Fruit fly (Drosophila melanogaster) whole organism, embryonic: ENCODE results near the gene CG14154.

ENCODE experiments used
- ATbp ChIP-seq: fragments of 200-800 bp; sonication (Bioruptor generic); optimal IDR thresholded peaks from 2 replicates; lab custom pipeline; 2017; ENCODE audit warnings: missing biosample characterization, mild to moderate bottlenecking, missing genetic modification characterization, missing genetic modification reagents
- Aef1 ChIP-seq: fragments of 200-800 bp; sonication (Bioruptor generic); IDR thresholded peaks from 3 replicates; pipeline ENCODE4 v1.3.6; 2022; ENCODE audit warnings: missing biosample characterization, missing genetic modification characterization
- Atf6 ChIP-seq: fragments of 200-800 bp; sonication (Bioruptor generic); IDR thresholded peaks from 2 replicates; pipeline ENCODE4 v1.3.6; 2022; ENCODE audit warnings: missing biosample characterization, missing genetic modification characterization
- Blimp-1 ChIP-seq: fragments of 200-800 bp; sonication (Bioruptor generic); optimal IDR thresholded peaks from 3 replicates; lab custom pipeline; 2018; ENCODE audit warnings: missing biosample characterization, missing genetic modification characterization, mild to moderate bottlenecking, moderate library complexity, missing genetic modification reagents
- C15 ChIP-seq: fragments of 200-800 bp; sonication (Bioruptor generic); IDR thresholded peaks from 3 replicates; pipeline ENCODE4 v1.3.6; 2022; ENCODE audit warnings: missing biosample characterization, missing genetic modification characterization
- CG12942 ChIP-seq: fragments of 200-800 bp; sonication (Bioruptor generic); optimal IDR thresholded peaks from 3 replicates; lab custom pipeline; 2016; ENCODE audit warnings: missing biosample characterization, missing genetic modification characterization
- CG15073 ChIP-seq: fragments of 200-800 bp; sonication (Bioruptor generic); optimal IDR thresholded peaks from 2 replicates; lab custom pipeline; 2016; ENCODE audit warnings: missing biosample characterization, missing genetic modification characterization
- CG15514 ChIP-seq: fragments of 200-800 bp; sonication (Bioruptor generic); optimal IDR thresholded peaks from 3 replicates; lab custom pipeline; 2017; ENCODE audit warnings: missing biosample characterization, missing genetic modification characterization, mild to moderate bottlenecking, moderate library complexity, missing genetic modification reagents
- CG1832 ChIP-seq: fragments of 200-800 bp; sonication (Bioruptor generic); optimal IDR thresholded peaks from 2 replicates; lab custom pipeline; 2017; ENCODE audit warnings: missing biosample characterization, mild to moderate bottlenecking, missing genetic modification characterization, inconsistent platforms
- CG2199 ChIP-seq: fragments of 200-800 bp; sonication (Bioruptor generic); IDR thresholded peaks from 3 replicates; pipeline ENCODE4 v1.3.6; 2022; ENCODE audit warnings: missing biosample characterization, missing genetic modification characterization
- CG3838 ChIP-seq: fragments of 200-800 bp; sonication (Bioruptor generic); optimal IDR thresholded peaks from 3 replicates; lab custom pipeline; 2016; ENCODE audit warnings: missing biosample characterization, missing genetic modification characterization
- CG4617 ChIP-seq: fragments of 200-800 bp; sonication (Bioruptor generic); optimal IDR thresholded peaks from 3 replicates; lab custom pipeline; 2016; ENCODE audit warnings: missing biosample characterization, missing genetic modification characterization, borderline replicate concordance
- CG5180 ChIP-seq: fragments of 200-800 bp; sonication (Bioruptor generic); optimal IDR thresholded peaks from 3 replicates; lab custom pipeline; 2017; ENCODE audit warnings: missing biosample characterization, missing genetic modification characterization, mild to moderate bottlenecking, moderate library complexity, missing genetic modification reagents
- CG6765 ChIP-seq: fragments of 200-800 bp; sonication (Bioruptor generic); optimal IDR thresholded peaks from 3 replicates; lab custom pipeline; 2017; ENCODE audit warnings: missing biosample characterization, mild to moderate bottlenecking, missing genetic modification characterization
- CG7987 ChIP-seq: fragments of 200-800 bp; sonication (Bioruptor generic); optimal IDR thresholded peaks from 2 replicates; lab custom pipeline; 2018; ENCODE audit warnings: missing biosample characterization, mild to moderate bottlenecking, missing genetic modification characterization, moderate library complexity
- CG8290 ChIP-seq, 3 experiments: fragments of 200-800 bp; sonication (Bioruptor generic); optimal IDR thresholded peaks; 2 replicates each; lab custom pipeline; 2016 to 2019; ENCODE audit warnings: missing biosample characterization in 3 of 3, missing genetic modification characterization in 3 of 3, mild to moderate bottlenecking in 2 of 3, moderate library complexity in 1 of 3
- CHES-1-like ChIP-seq: fragments of 200-800 bp; sonication (Bioruptor generic); optimal IDR thresholded peaks from 2 replicates; lab custom pipeline; 2016; ENCODE audit warnings: missing biosample characterization, missing genetic modification characterization
- Dbx ChIP-seq: fragments of 200-800 bp; sonication (Bioruptor generic); IDR thresholded peaks from 3 replicates; pipeline ENCODE4 v1.3.6; 2022; ENCODE audit warnings: missing biosample characterization, missing genetic modification characterization
- Dll ChIP-seq: fragments of 200-800 bp; sonication (Bioruptor generic); IDR thresholded peaks from 4 replicates; pipeline ENCODE4 v1.3.6; 2022; ENCODE audit warnings: missing biosample characterization, missing genetic modification characterization; ENCODE audit not compliant: partially characterized antibody
- Doc3 ChIP-seq: fragments of 200-800 bp; sonication (Bioruptor generic); IDR thresholded peaks from 3 replicates; pipeline ENCODE4 v1.3.6; 2022; ENCODE audit warnings: missing biosample characterization, missing genetic modification characterization; ENCODE audit not compliant: partially characterized antibody
- Eip74EF ChIP-seq, 2 experiments: fragments of 200-800 bp in 1 of 2; fragments of >200 bp in 1 of 2; sonication (Bioruptor generic) in 1 of 2; optimal IDR thresholded peaks; 2 replicates each; lab custom pipeline; 2017 to 2019; ENCODE audit warnings: missing biosample characterization in 2 of 2, missing genetic modification characterization in 2 of 2, mild to moderate bottlenecking in 1 of 2, moderate library complexity in 1 of 2
- Fer3 ChIP-seq: fragments of 200-800 bp; sonication (Bioruptor generic); optimal IDR thresholded peaks from 2 replicates; lab custom pipeline; 2018; ENCODE audit warnings: missing biosample characterization, mild to moderate bottlenecking, missing genetic modification characterization, moderate library complexity
- Med ChIP-seq: fragments of 200-800 bp; sonication (Bioruptor generic); peaks from one replicate; lab custom pipeline; 2016; ENCODE audit warnings: missing biosample characterization, missing genetic modification characterization, mild to moderate bottlenecking, inconsistent platforms, moderate library complexity
- NC2α ChIP-seq: fragments of 200-800 bp; sonication (Bioruptor generic); optimal IDR thresholded peaks from 2 replicates; lab custom pipeline; 2016; ENCODE audit warnings: missing biosample characterization, missing genetic modification characterization
- NFAT ChIP-seq: fragments of 200-800 bp; sonication (Bioruptor generic); IDR thresholded peaks from 2 replicates; pipeline ENCODE4 v1.3.6; 2022; ENCODE audit warnings: missing biosample characterization, missing genetic modification characterization
- Opbp ChIP-seq: fragments of 200-800 bp; sonication (Bioruptor generic); IDR thresholded peaks from 3 replicates; pipeline ENCODE4 v1.3.6; 2022; ENCODE audit warnings: missing biosample characterization, missing genetic modification characterization; ENCODE audit not compliant: partially characterized antibody
- bbx ChIP-seq: fragments of 200-800 bp; sonication (Bioruptor generic); IDR thresholded peaks from 2 replicates; pipeline ENCODE4 v1.3.6; 2022; ENCODE audit warnings: missing biosample characterization, missing genetic modification characterization; ENCODE audit not compliant: partially characterized antibody
- chinmo ChIP-seq: fragments of 200-800 bp; sonication (Bioruptor generic); IDR thresholded peaks from 4 replicates; pipeline ENCODE4 v1.3.6; 2022; ENCODE audit warnings: missing biosample characterization, missing genetic modification characterization; ENCODE audit not compliant: partially characterized antibody
- crp ChIP-seq, 2 experiments: fragments of 200-800 bp; sonication (Bioruptor generic); optimal IDR thresholded peaks; 2 replicates in 1 of 2; 3 replicates in 1 of 2; lab custom pipeline; 2017; ENCODE audit warnings: missing biosample characterization in 2 of 2, missing genetic modification characterization in 2 of 2, mild to moderate bottlenecking in 1 of 2, moderate library complexity in 1 of 2
- da ChIP-seq: fragments of 200-800 bp; sonication (Bioruptor generic); optimal IDR thresholded peaks from 2 replicates; lab custom pipeline; 2016; ENCODE audit warnings: missing biosample characterization, missing genetic modification characterization
- dati ChIP-seq: fragments of 200-800 bp; sonication (Bioruptor generic); IDR thresholded peaks from 2 replicates; pipeline ENCODE4 v1.3.6; 2022; ENCODE audit warnings: missing biosample characterization, missing genetic modification characterization
- disco-r ChIP-seq: fragments of 200-800 bp; sonication (Bioruptor generic); optimal IDR thresholded peaks from 2 replicates; lab custom pipeline; 2016; ENCODE audit warnings: missing biosample characterization, missing genetic modification characterization
- dm ChIP-seq: fragments of 200-800 bp; sonication (Bioruptor generic); optimal IDR thresholded peaks from 3 replicates; lab custom pipeline; 2016; ENCODE audit warnings: missing biosample characterization, missing genetic modification characterization
- en ChIP-seq: fragments of 200-800 bp; sonication (Bioruptor generic); optimal IDR thresholded peaks from 2 replicates; lab custom pipeline; 2016; ENCODE audit warnings: missing biosample characterization, missing genetic modification characterization
- gfzf ChIP-seq: fragments of 200-800 bp; sonication (Bioruptor generic); optimal IDR thresholded peaks from 2 replicates; lab custom pipeline; 2016; ENCODE audit warnings: missing biosample characterization, mild to moderate bottlenecking, missing genetic modification characterization, moderate library complexity
- h ChIP-seq: fragments of >200 bp; optimal IDR thresholded peaks from 2 replicates; lab custom pipeline; 2017
- hb ChIP-seq: fragments of 200-800 bp; sonication (Bioruptor generic); IDR thresholded peaks from 3 replicates; pipeline ENCODE4 v1.3.6; 2022; ENCODE audit warnings: missing biosample characterization, missing genetic modification characterization; ENCODE audit not compliant: partially characterized antibody
- her ChIP-seq: fragments of 200-800 bp; sonication (Bioruptor generic); optimal IDR thresholded peaks from 2 replicates; lab custom pipeline; 2016; ENCODE audit warnings: missing biosample characterization, missing genetic modification characterization
- nmo ChIP-seq: fragments of 200-800 bp; sonication (Bioruptor generic); optimal IDR thresholded peaks from 2 replicates; lab custom pipeline; 2018; ENCODE audit warnings: missing biosample characterization, mild to moderate bottlenecking, missing genetic modification characterization, moderate library complexity
- onecut ChIP-seq: fragments of 200-800 bp; sonication (Bioruptor generic); IDR thresholded peaks from 2 replicates; pipeline ENCODE4 v1.3.6; 2022; ENCODE audit warnings: missing biosample characterization, missing genetic modification characterization
- otp ChIP-seq: fragments of 200-800 bp; sonication (Bioruptor generic); IDR thresholded peaks from 3 replicates; pipeline ENCODE4, ENCODE4 v1.3.6; 2022; ENCODE audit warnings: missing biosample characterization, missing genetic modification characterization
- tll ChIP-seq, 2 experiments: fragments of 200-800 bp in 1 of 2; fragments of >200 bp in 1 of 2; sonication (Bioruptor generic) in 1 of 2; optimal IDR thresholded peaks; 2 replicates each; lab custom pipeline; 2017 to 2019; ENCODE audit warnings: missing biosample characterization in 2 of 2, missing genetic modification characterization in 2 of 2, mild to moderate bottlenecking in 1 of 2, moderate library complexity in 1 of 2
- trem ChIP-seq: fragments of 200-800 bp; optimal IDR thresholded peaks from 3 replicates; lab custom pipeline; 2019; ENCODE audit warnings: missing biosample characterization, mild to moderate bottlenecking, missing genetic modification characterization, moderate library complexity
- ttk ChIP-seq: fragments of 200-800 bp; sonication (Bioruptor generic); IDR thresholded peaks from 2 replicates; pipeline ENCODE4 v2.1.2; 2022; ENCODE audit warnings: missing biosample characterization, missing genetic modification characterization

CG14154 gene

dm6 chr3L:10674940-10675339 lies 33.3 kb downstream of the CG14154 start (continued):
- no peak for TF ChIP-seq her
- TF ChIP-seq CG3838 (GFP tag; lab: Kevin White, UChicago) = no peak
- TF ChIP-seq dati = no peak
- peak; percentile 10 for TF ChIP-seq Blimp-1 (GFP tag; lab: Kevin White, UChicago)
- TF ChIP-seq Opbp (GFP tag; lab: Robert Waterston, UW) = no peak
- TF ChIP-seq bbx (GFP tag; lab: Robert Waterston, UW) = no peak
- TF ChIP-seq crp (GFP tag; optimal IDR thresholded peaks at IDR 0.05; lab: Kevin White, UChicago) = no peak
- peak in 1 of 2 experiments; percentile 57 for TF ChIP-seq tll (GFP tag; optimal IDR thresholded peaks at IDR 0.05; lab: Kevin White, UChicago)
- TF ChIP-seq CG2199 (GFP tag; lab: Robert Waterston, UW) = peak; percentile 73; the same call in 1 of the 3 replicates
- TF ChIP-seq C15 (GFP tag; lab: Robert Waterston, UW) = no peak
- no peak for TF ChIP-seq ttk (GFP tag; lab: Robert Waterston, UW)
- TF ChIP-seq CG1832 = peak; percentile 54
- no peak for TF ChIP-seq Dll
- TF ChIP-seq dm (GFP tag; lab: Kevin White, UChicago) = no peak
- TF ChIP-seq nmo = no peak
- no peak for TF ChIP-seq NC2α (GFP tag; lab: Kevin White, UChicago)
- no peak for TF ChIP-seq CG4617 (GFP tag; lab: Kevin White, UChicago)
- TF ChIP-seq CG8290 (GFP tag; optimal IDR thresholded peaks at IDR 0.05; lab: Kevin White, UChicago) = no peak
- no peak for TF ChIP-seq CG8290 (tag; optimal IDR thresholded peaks at IDR 0.05; lab: Kevin White, UChicago)
- TF ChIP-seq h = no peak
- no peak for TF ChIP-seq Dbx (GFP tag; lab: Robert Waterston, UW)
- TF ChIP-seq CG6765 (GFP tag; lab: Kevin White, UChicago) = no peak
- TF ChIP-seq Atf6 = no peak
- TF ChIP-seq CG7987 (GFP tag; lab: Kevin White, UChicago) = no peak
- no peak for TF ChIP-seq disco-r (GFP tag; lab: Kevin White, UChicago)
- TF ChIP-seq da = peak; percentile 3
- TF ChIP-seq CHES-1-like (GFP tag; lab: Kevin White, UChicago) = no peak
- no peak for TF ChIP-seq CG12942
- TF ChIP-seq Aef1 (GFP tag; lab: Robert Waterston, UW) = no peak
- TF ChIP-seq CG15073 (GFP tag; lab: Kevin White, UChicago) = no peak
- TF ChIP-seq Fer3 (tag; lab: Kevin White, UChicago) = no peak
- no peak for TF ChIP-seq gfzf (GFP tag; lab: Kevin White, UChicago)
- no peak for TF ChIP-seq otp (GFP tag; lab: Robert Waterston, UW)
- no peak for TF ChIP-seq CG5180 (GFP tag; lab: Kevin White, UChicago)
- TF ChIP-seq Eip74EF (GFP tag; optimal IDR thresholded peaks at IDR 0.05; lab: Kevin White, UChicago) = no peak
- no peak for TF ChIP-seq Med
- peak; percentile 69; the same call in 1 of the 4 replicates for TF ChIP-seq chinmo (GFP tag; lab: Robert Waterston, UW)
- no peak for TF ChIP-seq hb
- TF ChIP-seq en (GFP tag; lab: Kevin White, UChicago) = no peak
- TF ChIP-seq NFAT = no peak
- TF ChIP-seq ATbp (GFP tag; lab: Kevin White, UChicago) = no peak
- no peak for TF ChIP-seq trem (tag; lab: Kevin White, UChicago)
- TF ChIP-seq Doc3 (GFP tag; lab: Robert Waterston, UW) = no peak
- TF ChIP-seq onecut (GFP tag; lab: Robert Waterston, UW) = no peak
- no peak for TF ChIP-seq CG15514 (GFP tag; lab: Kevin White, UChicago)
